Fruit fly (Drosophila melanogaster) whole organism, prepupa: Measurements from ENCODE around the gene erm.

ENCODE experiments used
- CG1621 ChIP-seq: fragments of 200-800 bp; sonication (Bioruptor generic); optimal IDR thresholded peaks from 3 replicates; lab custom pipeline; 2018; ENCODE audit warnings: missing biosample characterization, mild to moderate bottlenecking, missing genetic modification characterization
- CG6854 ChIP-seq: fragments of 200-800 bp; sonication (Bioruptor generic); optimal IDR thresholded peaks from 2 replicates; lab custom pipeline; 2017; ENCODE audit warnings: missing biosample characterization, mild to moderate bottlenecking, missing genetic modification characterization
- Ets96B ChIP-seq: fragments of 200-800 bp; optimal IDR thresholded peaks from 2 replicates; lab custom pipeline; 2019; ENCODE audit warnings: missing biosample characterization, mild to moderate bottlenecking, missing genetic modification characterization, moderate library complexity
- Lpt ChIP-seq: fragments of 200-800 bp; sonication (Bioruptor generic); optimal IDR thresholded peaks from 3 replicates; lab custom pipeline; 2016; ENCODE audit warnings: missing biosample characterization, missing genetic modification characterization
- Sox14 ChIP-seq: fragments of 200-800 bp; sonication (Bioruptor generic); optimal IDR thresholded peaks from 3 replicates; lab custom pipeline; 2016; ENCODE audit warnings: missing biosample characterization, missing genetic modification characterization
- eg ChIP-seq: fragments of 200-800 bp; sonication (Bioruptor generic); IDR thresholded peaks from 3 replicates; pipeline ENCODE4 v1.3.6; 2022; ENCODE audit warnings: missing biosample characterization, missing genetic modification characterization
- pdm3 ChIP-seq: fragments of 200-800 bp; sonication (Bioruptor generic); optimal IDR thresholded peaks from 3 replicates; lab custom pipeline; 2016; ENCODE audit warnings: missing biosample characterization, missing genetic modification characterization
- svp ChIP-seq: fragments of 200-800 bp; sonication (Bioruptor generic); peaks from one replicate; lab custom pipeline; 2016; ENCODE audit warnings: missing biosample characterization, missing genetic modification characterization

DNA sequence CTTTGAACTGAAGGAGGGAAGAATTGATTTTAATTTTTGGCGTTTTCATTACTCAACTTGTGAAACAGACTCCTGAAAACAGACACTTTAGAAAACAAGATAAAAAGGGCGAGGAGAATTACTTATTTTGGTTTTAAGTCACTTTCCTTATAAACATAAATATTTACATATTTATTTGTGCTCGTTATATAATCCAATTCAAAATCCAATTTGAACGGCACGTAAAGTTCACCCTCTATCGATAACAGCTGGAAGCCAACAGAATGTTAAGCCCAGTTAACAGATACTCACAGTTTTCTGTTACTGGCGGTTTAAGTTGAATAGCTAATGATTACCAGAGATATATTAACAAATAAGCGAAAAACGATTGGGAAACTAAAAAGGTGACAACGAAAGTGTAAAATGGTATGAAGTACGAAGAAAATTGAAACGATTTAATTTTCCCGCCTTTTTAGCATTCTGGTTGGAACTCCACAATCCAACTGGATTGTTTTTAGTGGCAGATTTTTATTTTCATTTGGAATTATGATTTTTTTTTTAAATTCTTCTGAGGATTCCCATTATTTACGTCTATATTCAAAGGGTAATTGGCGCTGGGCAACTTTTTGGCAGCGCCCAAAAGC, 9.1 kb upstream of the erm start:
- no peak for TF ChIP-seq Lpt (GFP tag; lab: Kevin White, UChicago)
- TF ChIP-seq Ets96B (tag; lab: Kevin White, UChicago): no peak
- no peak for TF ChIP-seq pdm3 (GFP tag; lab: Kevin White, UChicago)
- TF ChIP-seq CG6854 (GFP tag; lab: Kevin White, UChicago): no peak
- no peak for TF ChIP-seq Sox14 (GFP tag; lab: Kevin White, UChicago)
- TF ChIP-seq CG1621 (tag; lab: Kevin White, UChicago): no peak
- TF ChIP-seq svp (GFP tag; lab: Kevin White, UChicago): no peak
- no peak for TF ChIP-seq eg (GFP tag; lab: Robert Waterston, UW)
